Worm (Caenorhabditis elegans): Measurements from ENCODE around the gene C16A3.5.
A peak's percentile ranks its signal among the peaks of the same experiment; 100 is the strongest.

Gene C16A3.5

ce11 chrIII:6374947-6375415 is 5.6 kb upstream of the C16A3.5 start, which contains the start of the genes rps-13 and nfx-1 (continued):
- no peak for TF ChIP-seq odd-2 (tag; optimal IDR thresholded peaks at IDR 0.05)
- TF ChIP-seq pha-4 (tag; optimal IDR thresholded peaks at IDR 0.05): no peak
- TF ChIP-seq lim-6 (tag; optimal IDR thresholded peaks at IDR 0.05): no peak
- no peak for TF ChIP-seq hlh-15 (tag; optimal IDR thresholded peaks at IDR 0.05)
- TF ChIP-seq pax-1 (tag; optimal IDR thresholded peaks at IDR 0.05): no peak
- no peak for TF ChIP-seq gmeb-2 (tag; optimal IDR thresholded peaks at IDR 0.05)
- TF ChIP-seq elt-2 (tag; optimal IDR thresholded peaks at IDR 0.05): peak; percentile 36
- no peak for TF ChIP-seq pros-1 (tag; optimal IDR thresholded peaks at IDR 0.05)
- no peak for TF ChIP-seq hlh-13 (GFP tag; optimal IDR thresholded peaks at IDR 0.05)
- TF ChIP-seq ceh-14 (tag; optimal IDR thresholded peaks at IDR 0.05): no peak
- no peak for TF ChIP-seq mec-3 (tag; optimal IDR thresholded peaks at IDR 0.05; ENCODE audit: borderline replicate concordance)
- no peak for TF ChIP-seq hlh-6 (tag; optimal IDR thresholded peaks at IDR 0.05)
- no peak for TF ChIP-seq T23F11.4 (GFP tag; optimal IDR thresholded peaks at IDR 0.05)
- TF ChIP-seq fax-1 (tag; optimal IDR thresholded peaks at IDR 0.05): no peak
- peak; percentile 78 for TF ChIP-seq hlh-30 (tag; optimal IDR thresholded peaks at IDR 0.05; ENCODE audit: insufficient read depth)
- peak; percentile 14 for TF ChIP-seq dve-1 (tag; optimal IDR thresholded peaks at IDR 0.05)
- TF ChIP-seq pat-9 (tag; optimal IDR thresholded peaks at IDR 0.05): no peak
- TF ChIP-seq pag-3 (tag; optimal IDR thresholded peaks at IDR 0.05; ENCODE audit: borderline replicate concordance): no peak
- TF ChIP-seq K02D7.2 (tag; optimal IDR thresholded peaks at IDR 0.05): no peak
- TF ChIP-seq che-1 (tag; optimal IDR thresholded peaks at IDR 0.05): no peak
- TF ChIP-seq unc-55 (GFP tag; optimal IDR thresholded peaks at IDR 0.05): peak; percentile 57
- TF ChIP-seq ceh-24 (tag; optimal IDR thresholded peaks at IDR 0.05): no peak
- TF ChIP-seq ref-2 (tag; optimal IDR thresholded peaks at IDR 0.05): peak; percentile 35
- TF ChIP-seq ets-4 (tag; optimal IDR thresholded peaks at IDR 0.05): peak; percentile 25
- TF ChIP-seq nhr-232 (tag; optimal IDR thresholded peaks at IDR 0.05): no peak
- TF ChIP-seq nhr-11 (tag; optimal IDR thresholded peaks at IDR 0.05): no peak
- TF ChIP-seq ceh-45 (GFP tag; IDR thresholded peaks at IDR 0.05): no peak
- no peak for TF ChIP-seq lin-11 (tag; optimal IDR thresholded peaks at IDR 0.05)
- no peak for TF ChIP-seq K09A11.1 (tag; optimal IDR thresholded peaks at IDR 0.05; ENCODE audit: insufficient read depth)
- TF ChIP-seq ahr-1 (tag; optimal IDR thresholded peaks at IDR 0.05): no peak
- no peak for TF ChIP-seq Y22D7AL.16 (tag; optimal IDR thresholded peaks at IDR 0.05)
- TF ChIP-seq F13H6.1 (tag; optimal IDR thresholded peaks at IDR 0.05): no peak
- TF ChIP-seq ceh-31 (tag; optimal IDR thresholded peaks at IDR 0.05): peak; percentile 61
- TF ChIP-seq pqm-1 (tag; optimal IDR thresholded peaks at IDR 0.05): no peak
- TF ChIP-seq tbx-2 (tag; optimal IDR thresholded peaks at IDR 0.05): peak; percentile 46
- TF ChIP-seq ceh-18 (tag; optimal IDR thresholded peaks at IDR 0.05): peak; percentile 50
- TF ChIP-seq sdc-2 (tag; optimal IDR thresholded peaks at IDR 0.05): no peak
- no peak for TF ChIP-seq zip-5 (tag; optimal IDR thresholded peaks at IDR 0.05)
- no peak for TF ChIP-seq ttx-3 (tag; optimal IDR thresholded peaks at IDR 0.05)
- TF ChIP-seq elt-4 (tag; optimal IDR thresholded peaks at IDR 0.05): no peak
- no peak for TF ChIP-seq tbx-7 (tag; optimal IDR thresholded peaks at IDR 0.05)
- TF ChIP-seq hlh-8 (tag; optimal IDR thresholded peaks at IDR 0.05): no peak
- TF ChIP-seq ama-1 (optimal IDR thresholded peaks at IDR 0.05): no peak
- TF ChIP-seq ceh-22 (tag; optimal IDR thresholded peaks at IDR 0.05): no peak
- TF ChIP-seq npax-4 (tag; optimal IDR thresholded peaks at IDR 0.05): no peak
- no peak for TF ChIP-seq C08G9.2 (tag; optimal IDR thresholded peaks at IDR 0.05)
- TF ChIP-seq unc-86 (tag; optimal IDR thresholded peaks at IDR 0.05): no peak
- peak; percentile 43 for TF ChIP-seq ceh-34 (tag; optimal IDR thresholded peaks at IDR 0.05)
- no peak for TF ChIP-seq eyg-1 (tag; optimal IDR thresholded peaks at IDR 0.05)
- no peak for TF ChIP-seq unc-3 (GFP tag; conservative IDR thresholded peaks at IDR 0.05)
- no peak for TF ChIP-seq unc-3 (tag; optimal IDR thresholded peaks at IDR 0.05)

Data from whole organism, late embryonic.